Worm (Caenorhabditis elegans): ENCODE measurements around the gene C39E9.7.
A peak's percentile ranks its signal among the peaks of the same experiment; 100 is the strongest.

The C39E9.7 gene

ce11 chrIV:13026762-13027161 lies 49.8 kb downstream of the C39E9.7 start (continued):
- TF ChIP-seq madf-9 (GFP tag; conservative IDR thresholded peaks at IDR 0.05), result no peak
- no peak for TF ChIP-seq spr-1 (tag; optimal IDR thresholded peaks at IDR 0.05)
- TF ChIP-seq aha-1 (tag), result peak; percentile 85
- TF ChIP-seq T26A8.4 (GFP tag; IDR thresholded peaks at IDR 0.05), result no peak; the same call in 1 of the 2 replicates
- TF ChIP-seq pqm-1 (tag; optimal IDR thresholded peaks at IDR 0.05), result peak; percentile 8
- no peak for TF ChIP-seq D1046.2 (GFP tag; IDR thresholded peaks at IDR 0.05)
- TF ChIP-seq ztf-7 (tag; optimal IDR thresholded peaks at IDR 0.05), result no peak
- no peak for TF ChIP-seq unc-62 (GFP tag; optimal IDR thresholded peaks at IDR 0.05 in 1 of 2)
- no peak for TF ChIP-seq unc-62 (tag; optimal IDR thresholded peaks at IDR 0.05)
- no peak for TF ChIP-seq nhr-237 (tag; optimal IDR thresholded peaks at IDR 0.05)
- no peak for TF ChIP-seq F44E2.7 (GFP tag; IDR thresholded peaks at IDR 0.05)
- TF ChIP-seq madf-5 (GFP tag; IDR thresholded peaks at IDR 0.05), result no peak
- no peak for TF ChIP-seq R02D3.7 (tag; optimal IDR thresholded peaks at IDR 0.05)
- no peak for TF ChIP-seq daf-19 (GFP tag; conservative IDR thresholded peaks at IDR 0.05)

DNA sequence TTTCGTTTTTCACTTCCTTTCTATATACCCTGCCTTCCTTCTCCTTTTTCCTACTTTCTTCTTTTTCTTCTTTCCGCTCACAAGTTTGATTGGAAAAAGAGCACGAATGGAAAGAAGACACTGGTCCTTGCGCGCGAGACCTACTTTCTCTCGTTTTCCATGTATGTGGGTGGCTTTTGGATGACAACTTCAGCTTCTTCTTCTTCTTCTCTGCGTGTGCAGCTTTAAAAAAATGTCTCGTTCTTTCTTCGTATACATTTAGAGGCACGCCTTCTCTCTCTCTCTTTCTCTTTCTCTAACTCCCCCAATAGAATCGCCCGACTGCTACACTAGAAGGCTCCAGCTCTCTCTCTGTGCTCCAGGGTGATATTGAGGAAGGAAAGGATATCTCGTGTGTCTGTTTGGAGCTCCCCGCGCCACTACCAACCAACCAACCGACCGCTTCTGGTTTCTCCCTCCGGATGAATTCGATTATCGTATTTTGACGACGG lies 50.6 kb downstream of the C39E9.7 start:
- no peak for TF ChIP-seq dmd-9 (GFP tag; IDR thresholded peaks at IDR 0.05)
- TF ChIP-seq nhr-77 (tag; optimal IDR thresholded peaks at IDR 0.05), result no peak
- no peak for TF ChIP-seq fos-1 (tag; optimal IDR thresholded peaks at IDR 0.05)
- TF ChIP-seq F26F4.8 (GFP tag; conservative IDR thresholded peaks at IDR 0.05), result no peak
- TF ChIP-seq ces-1 (GFP tag; optimal IDR thresholded peaks at IDR 0.05), result peak; percentile 14
- no peak for TF ChIP-seq php-3 (GFP tag; IDR thresholded peaks at IDR 0.05)
- no peak for TF ChIP-seq nhr-41 (GFP tag; IDR thresholded peaks at IDR 0.05)
- no peak for TF ChIP-seq dpl-1 (GFP tag; optimal IDR thresholded peaks at IDR 0.05)
- no peak for TF ChIP-seq nhr-237 (tag; optimal IDR thresholded peaks at IDR 0.05)
- no peak for TF ChIP-seq zip-11 (GFP tag; IDR thresholded peaks at IDR 0.05)
- no peak for TF ChIP-seq ceh-20 (GFP tag; IDR thresholded peaks at IDR 0.05)
- TF ChIP-seq vab-7 (GFP tag; IDR thresholded peaks at IDR 0.05), result no peak
- TF ChIP-seq tra-1 (GFP tag; IDR thresholded peaks at IDR 0.05), result no peak
- no peak for TF ChIP-seq ZK337.2 (GFP tag; IDR thresholded peaks at IDR 0.05)
- TF ChIP-seq nhr-102 (tag; optimal IDR thresholded peaks at IDR 0.05), result no peak
- no peak for TF ChIP-seq F10B5.3 (tag; optimal IDR thresholded peaks at IDR 0.05)
- no peak for TF ChIP-seq ceh-82 (tag; optimal IDR thresholded peaks at IDR 0.05)
- no peak for TF ChIP-seq lin-15B (tag; optimal IDR thresholded peaks at IDR 0.05)
- no peak for TF ChIP-seq daf-12 (tag; optimal IDR thresholded peaks at IDR 0.05)
- no peak for TF ChIP-seq hlh-11 (tag; optimal IDR thresholded peaks at IDR 0.05)
- TF ChIP-seq D1046.2 (GFP tag; IDR thresholded peaks at IDR 0.05), result no peak
- TF ChIP-seq ceh-44 (GFP tag; IDR thresholded peaks at IDR 0.05), result no peak
- peak; percentile 32 for TF ChIP-seq mes-2 (tag; optimal IDR thresholded peaks at IDR 0.05; ENCODE audit: poor library complexity, severe bottlenecking)
- TF ChIP-seq rbr-2 (tag; optimal IDR thresholded peaks at IDR 0.05), result peak; percentile 29
- TF ChIP-seq mep-1 (tag; optimal IDR thresholded peaks at IDR 0.05), result peak; percentile 61
- TF ChIP-seq aha-1 (tag), result peak; percentile 90
- TF ChIP-seq ceh-32 (tag; optimal IDR thresholded peaks at IDR 0.05; ENCODE audit: poor library complexity), result no peak
- TF ChIP-seq lin-39 (tag; optimal IDR thresholded peaks at IDR 0.05), result no peak
- TF ChIP-seq spr-1 (tag; optimal IDR thresholded peaks at IDR 0.05), result no peak
- peak in 1 of 2 experiments; percentile 62 for TF ChIP-seq mdl-1 (tag; optimal IDR thresholded peaks at IDR 0.05)
- TF ChIP-seq ceh-28 (tag; optimal IDR thresholded peaks at IDR 0.05), result no peak
- no peak for TF ChIP-seq zag-1 (tag; optimal IDR thresholded peaks at IDR 0.05)
- TF ChIP-seq set-16 (GFP tag; IDR thresholded peaks at IDR 0.05), result peak; percentile 42; the same call in 1 of the 2 replicates
- no peak for TF ChIP-seq Y48G9A.11 (GFP tag; IDR thresholded peaks at IDR 0.05)
- TF ChIP-seq pqm-1 (tag; optimal IDR thresholded peaks at IDR 0.05), result no peak
- TF ChIP-seq unc-62 (GFP tag; optimal IDR thresholded peaks at IDR 0.05 in 1 of 2), result peak in 1 of 2 experiments; percentile 57
- TF ChIP-seq unc-62 (tag; optimal IDR thresholded peaks at IDR 0.05), result no peak
- peak; percentile 46; the same call in 1 of the 2 replicates for TF ChIP-seq hmg-1.1 (GFP tag; IDR thresholded peaks at IDR 0.05)
- TF ChIP-seq hlh-30 (tag; optimal IDR thresholded peaks at IDR 0.05; ENCODE audit: insufficient read depth), result peak; percentile 17
- TF ChIP-seq egl-27 (tag; optimal IDR thresholded peaks at IDR 0.05), result no peak
- no peak for TF ChIP-seq ztf-11 (tag; optimal IDR thresholded peaks at IDR 0.05)
- TF ChIP-seq mxl-3 (GFP tag; optimal IDR thresholded peaks at IDR 0.05), result no peak
- TF ChIP-seq zfp-2 (tag; optimal IDR thresholded peaks at IDR 0.05), result no peak

Measured in whole organism, L4 larva.